Fruit fly (Drosophila melanogaster) whole organism, pupa: ENCODE measurements around the gene Cyp12a5.

Experiments
- CG14655 ChIP-seq: fragments of 200-800 bp; sonication (Bioruptor generic); optimal IDR thresholded peaks from 3 replicates; lab custom pipeline; 2017; ENCODE audit warnings: mild to moderate bottlenecking, missing biosample characterization, missing genetic modification reagents, missing genetic modification characterization
- CG15710 ChIP-seq: fragments of 200-800 bp; sonication (Bioruptor generic); optimal IDR thresholded peaks from 2 replicates; lab custom pipeline; 2018; ENCODE audit warnings: missing biosample characterization, mild to moderate bottlenecking, missing genetic modification characterization, moderate library complexity
- CG34367 ChIP-seq: fragments of 200-800 bp; sonication (Bioruptor generic); optimal IDR thresholded peaks from 2 replicates; lab custom pipeline; 2018; ENCODE audit warnings: missing biosample characterization, mild to moderate bottlenecking, missing genetic modification characterization
- CG4496 ChIP-seq: fragments of 200-800 bp; sonication (Bioruptor generic); IDR thresholded peaks from 3 replicates; pipeline ENCODE4 v1.3.6; 2022; ENCODE audit warnings: missing biosample characterization, missing genetic modification characterization
- CG8159 ChIP-seq: fragments of 200-800 bp; sonication (Bioruptor generic); optimal IDR thresholded peaks from 3 replicates; lab custom pipeline; 2018; ENCODE audit warnings: missing biosample characterization, mild to moderate bottlenecking, missing genetic modification characterization, moderate library complexity
- CG9948 ChIP-seq: fragments of 200-800 bp; sonication (Bioruptor generic); optimal IDR thresholded peaks from 2 replicates; lab custom pipeline; 2018; ENCODE audit warnings: missing biosample characterization, mild to moderate bottlenecking, missing genetic modification characterization, moderate library complexity
- D1 ChIP-seq: fragments of 200-800 bp; sonication (Bioruptor generic); optimal IDR thresholded peaks from 2 replicates; lab custom pipeline; 2018; ENCODE audit warnings: missing biosample characterization, mild to moderate bottlenecking, missing genetic modification characterization, moderate library complexity
- EcR ChIP-seq: fragments of 200-800 bp; sonication (Bioruptor generic); optimal IDR thresholded peaks from 3 replicates; lab custom pipeline; 2019; ENCODE audit warnings: missing biosample characterization, missing genetic modification characterization, mild to moderate bottlenecking, moderate library complexity, missing genetic modification reagents
- Ets98B ChIP-seq: fragments of 200-800 bp; sonication (Bioruptor generic); IDR thresholded peaks from 2 replicates; pipeline ENCODE4 v1.3.6; 2022; ENCODE audit warnings: missing biosample characterization, missing genetic modification characterization
- Pif1A ChIP-seq: fragments of 200-800 bp; sonication (Bioruptor generic); optimal IDR thresholded peaks from 3 replicates; lab custom pipeline; 2016; ENCODE audit warnings: missing biosample characterization, missing genetic modification characterization
- Pif1B ChIP-seq: fragments of 200-800 bp; sonication (Bioruptor generic); optimal IDR thresholded peaks from 3 replicates; lab custom pipeline; 2016; ENCODE audit warnings: missing biosample characterization, missing genetic modification characterization
- rn ChIP-seq: fragments of 200-800 bp; sonication (Bioruptor generic); IDR thresholded peaks from 2 replicates; pipeline ENCODE4 v1.3.6; 2022; ENCODE audit warnings: missing biosample characterization, missing genetic modification characterization

DNA sequence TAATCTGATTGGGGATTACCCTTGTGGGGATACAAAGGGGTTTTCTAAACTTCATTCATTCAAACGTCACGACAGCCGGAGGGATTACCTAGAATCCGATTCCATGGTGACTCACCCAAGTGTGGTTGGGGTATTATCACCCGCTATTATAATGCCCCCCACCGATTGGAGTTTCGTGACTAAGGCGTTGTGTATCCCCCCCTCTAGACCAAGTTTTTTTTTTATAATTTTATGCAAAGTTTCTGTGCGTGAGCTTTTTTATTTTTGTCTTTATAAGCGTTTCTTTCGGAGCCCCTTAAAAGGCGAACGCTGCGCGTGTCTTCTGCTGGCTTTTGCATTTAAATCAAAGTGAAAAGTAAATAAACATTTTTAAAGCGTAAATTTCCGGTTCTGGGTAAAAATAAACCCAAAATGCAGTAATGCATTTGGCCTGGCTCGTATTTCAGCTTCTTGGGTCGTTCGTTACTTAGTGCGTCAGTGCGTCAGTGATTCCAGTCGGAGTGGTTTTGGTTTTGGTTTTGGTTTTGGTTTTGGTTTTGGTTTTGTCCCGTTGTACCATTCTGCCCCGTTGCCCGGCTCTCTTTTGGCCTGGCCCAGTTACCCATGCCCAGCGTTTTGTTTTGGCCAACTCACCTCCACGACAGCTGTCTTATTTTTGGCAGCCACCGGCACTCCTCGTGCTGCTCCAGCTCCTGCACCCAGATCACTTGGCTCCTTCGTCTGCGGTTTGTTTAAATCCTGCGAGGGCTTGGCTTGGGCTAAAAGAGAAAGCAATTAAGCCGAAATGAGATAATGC, 18.6 kb downstream of the Cyp12a5 start:
- TF ChIP-seq CG34367 (tag; lab: Kevin White, UChicago) (no peak), CG15710 (tag; lab: Kevin White, UChicago) (no peak), CG9948 (tag; lab: Kevin White, UChicago) (no peak), EcR (GFP tag; lab: Kevin White, UChicago) (no peak), CG8159 (tag; lab: Kevin White, UChicago) (no peak), D1 (tag; lab: Kevin White, UChicago) (no peak), Pif1A (GFP tag; lab: Kevin White, UChicago) (no peak), Pif1B (GFP tag; lab: Kevin White, UChicago) (no peak), Ets98B (GFP tag; lab: Robert Waterston, UW) (no peak), CG4496 (no peak), CG14655 (GFP tag; lab: Kevin White, UChicago) (no peak), rn (no peak)
